Worm (Caenorhabditis elegans): ENCODE results near the gene F59B2.15.

F59B2.15 gene

DNA sequence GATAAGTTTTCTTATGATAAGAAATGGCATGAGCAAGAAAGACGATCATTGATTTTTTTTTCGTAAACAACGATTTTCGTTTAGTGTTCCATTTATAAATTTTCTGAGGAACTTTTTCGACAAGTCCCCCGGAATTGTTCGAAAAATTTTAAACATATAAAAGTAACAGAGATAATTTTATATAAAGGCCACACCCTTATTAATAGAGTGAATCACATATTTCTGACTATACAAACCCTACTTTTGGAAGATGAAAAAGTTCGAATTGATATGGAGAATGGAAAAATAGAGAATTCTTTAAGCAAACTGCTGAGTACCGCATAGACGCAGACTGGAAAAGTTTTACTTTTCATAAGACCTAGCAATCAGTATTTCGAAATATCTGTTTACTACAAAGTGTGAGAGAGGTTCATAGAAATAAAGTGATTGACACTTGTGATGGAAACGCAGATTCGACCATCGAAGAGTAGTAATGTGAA is 48.7 kb upstream of the F59B2.15 start (continued):
- TF ChIP-seq nhr-11 (tag; optimal IDR thresholded peaks at IDR 0.05), result no peak
- TF ChIP-seq fkh-8 (tag; optimal IDR thresholded peaks at IDR 0.05), result peak; percentile 75
- no peak for TF ChIP-seq Y116A8C.19 (tag; optimal IDR thresholded peaks at IDR 0.05; ENCODE audit: borderline replicate concordance)
- TF ChIP-seq mdl-1 (tag; optimal IDR thresholded peaks at IDR 0.05), result peak in 1 of 2 experiments; percentile 63
- peak; percentile 79 to 87 for TF ChIP-seq lsy-2 (tag; optimal IDR thresholded peaks at IDR 0.05)
- no peak for TF ChIP-seq unc-130 (tag; optimal IDR thresholded peaks at IDR 0.05)
- peak; percentile 62 for TF ChIP-seq elt-2 (tag; optimal IDR thresholded peaks at IDR 0.05)
- TF ChIP-seq C34B4.2 (tag; optimal IDR thresholded peaks at IDR 0.05), result no peak
- TF ChIP-seq rnt-1 (tag; optimal IDR thresholded peaks at IDR 0.05), result peak; percentile 75
- TF ChIP-seq pax-3 (tag; optimal IDR thresholded peaks at IDR 0.05), result peak; percentile 81
- no peak for TF ChIP-seq unc-62 (GFP tag; optimal IDR thresholded peaks at IDR 0.05)
- peak; percentile 45 for TF ChIP-seq isw-1 (GFP tag; IDR thresholded peaks at IDR 0.05)
- TF ChIP-seq ceh-63 (GFP tag; optimal IDR thresholded peaks at IDR 0.05), result no peak
- TF ChIP-seq lin-14 (GFP tag; optimal IDR thresholded peaks at IDR 0.05), result peak; percentile 81
- TF ChIP-seq pag-3 (tag; optimal IDR thresholded peaks at IDR 0.05; ENCODE audit: borderline replicate concordance, insufficient read depth), result peak; percentile 36
- no peak for TF ChIP-seq nhr-77 (tag; optimal IDR thresholded peaks at IDR 0.05)
- TF ChIP-seq fkh-4 (tag; optimal IDR thresholded peaks at IDR 0.05; ENCODE audit: borderline replicate concordance), result no peak
- no peak for TF ChIP-seq ces-1 (GFP tag; optimal IDR thresholded peaks at IDR 0.05)
- peak; percentile 70 for TF ChIP-seq nhr-90 (tag; optimal IDR thresholded peaks at IDR 0.05; ENCODE audit: poor library complexity)
- peak; percentile 97 for TF ChIP-seq ama-1 (optimal IDR thresholded peaks at IDR 0.05)
- TF ChIP-seq lin-35 (GFP tag; optimal IDR thresholded peaks at IDR 0.05), result peak; percentile 50 to 87
- TF ChIP-seq sox-4 (tag; optimal IDR thresholded peaks at IDR 0.05), result peak; percentile 11
- TF ChIP-seq nhr-237 (tag; optimal IDR thresholded peaks at IDR 0.05), result peak; percentile 91
- TF ChIP-seq fkh-10 (GFP tag; optimal IDR thresholded peaks at IDR 0.05), result no peak
- peak; percentile 64 for TF ChIP-seq xbp-1 (tag; optimal IDR thresholded peaks at IDR 0.05)
- peak; percentile 66 for TF ChIP-seq blmp-1 (tag; optimal IDR thresholded peaks at IDR 0.05)
- no peak for TF ChIP-seq alr-1 (tag; optimal IDR thresholded peaks at IDR 0.05; ENCODE audit: borderline replicate concordance)
- no peak for TF ChIP-seq sptf-1 (tag; optimal IDR thresholded peaks at IDR 0.05)
- peak; percentile 97 for TF ChIP-seq skn-1 (tag; optimal IDR thresholded peaks at IDR 0.05)
- peak; percentile 78; the same call in 1 of the 2 replicates for TF ChIP-seq ceh-88 (GFP tag; IDR thresholded peaks at IDR 0.05)
- peak; percentile 46 to 66 for TF ChIP-seq efl-1 (optimal IDR thresholded peaks at IDR 0.05)
- TF ChIP-seq efl-1 (GFP tag; optimal IDR thresholded peaks at IDR 0.05 in 1 of 2), result peak; percentile 53 to 95
- peak; percentile 21 for TF ChIP-seq C04F5.9 (tag; optimal IDR thresholded peaks at IDR 0.05)
- TF ChIP-seq ceh-8 (GFP tag; optimal IDR thresholded peaks at IDR 0.05), result no peak
- TF ChIP-seq nhr-85 (tag), result peak; percentile 95
- peak; percentile 83 for TF ChIP-seq nhr-19 (GFP tag; conservative IDR thresholded peaks at IDR 0.05)
- TF ChIP-seq jun-1 (tag; optimal IDR thresholded peaks at IDR 0.05), result peak; percentile 3
- TF ChIP-seq aha-1 (tag; optimal IDR thresholded peaks at IDR 0.05), result no peak
- TF ChIP-seq lin-15B (tag; optimal IDR thresholded peaks at IDR 0.05), result peak; percentile 23
- peak; percentile 35 for TF ChIP-seq hpl-2 (GFP tag; optimal IDR thresholded peaks at IDR 0.05)
- peak in 1 of 3 experiments; percentile 58 for TF ChIP-seq ceh-82 (tag; optimal IDR thresholded peaks at IDR 0.05)

ce11 chrIII:9050600-9050999 is 48.2 kb upstream of the F59B2.15 start, which contains the start of gene ikke-1:
Gene ikke-1 (minus strand): TSS chrIII:9050700.
- TF ChIP-seq pag-3 (tag; optimal IDR thresholded peaks at IDR 0.05; ENCODE audit: borderline replicate concordance, insufficient read depth) (no peak), mdl-1 (tag; optimal IDR thresholded peaks at IDR 0.05) (no peak), tlp-1 (tag; optimal IDR thresholded peaks at IDR 0.05) (no peak), lin-15B (tag; optimal IDR thresholded peaks at IDR 0.05) (no peak), egl-13 (tag; optimal IDR thresholded peaks at IDR 0.05) (no peak), lin-13 (GFP tag; optimal IDR thresholded peaks at IDR 0.05) (no peak), unc-62 (GFP tag; optimal IDR thresholded peaks at IDR 0.05) (no peak), dsc-1 (tag; optimal IDR thresholded peaks at IDR 0.05) (no peak), hpl-2 (GFP tag; optimal IDR thresholded peaks at IDR 0.05) (no peak), nhr-90 (tag; optimal IDR thresholded peaks at IDR 0.05; ENCODE audit: poor library complexity) (no peak), ztf-4 (tag; optimal IDR thresholded peaks at IDR 0.05) (no peak), ama-1 (optimal IDR thresholded peaks at IDR 0.05) (no peak), blmp-1 (tag; optimal IDR thresholded peaks at IDR 0.05) (no peak), ceh-63 (GFP tag; optimal IDR thresholded peaks at IDR 0.05) (no peak), efl-3 (GFP tag; optimal IDR thresholded peaks at IDR 0.05) (no peak), sptf-1 (tag; optimal IDR thresholded peaks at IDR 0.05) (no peak), lin-35 (GFP tag; optimal IDR thresholded peaks at IDR 0.05) (no peak), nhr-11 (tag; optimal IDR thresholded peaks at IDR 0.05) (no peak), jun-1 (tag; optimal IDR thresholded peaks at IDR 0.05) (no peak), mab-9 (GFP tag; IDR thresholded peaks at IDR 0.05) (no peak; the same call in 1 of the 2 replicates)
